Fruit fly (Drosophila melanogaster) whole organism, pupa: ENCODE results near the gene CG31867.
A peak's percentile ranks its signal among the peaks of the same experiment; 100 is the strongest.

Source experiments
- CG10348 ChIP-seq: fragments of 200-800 bp; sonication (Bioruptor generic); IDR thresholded peaks from 2 replicates; pipeline ENCODE4 v1.3.6; 2022; ENCODE audit warnings: missing biosample characterization, missing genetic modification characterization
- CG12605 ChIP-seq: fragments of 200-800 bp; sonication (Bioruptor generic); IDR thresholded peaks from 2 replicates; pipeline ENCODE4 v1.3.6; 2022; ENCODE audit warnings: missing biosample characterization, missing genetic modification characterization
- CG13204 ChIP-seq: fragments of 200-800 bp; sonication (Bioruptor generic); optimal IDR thresholded peaks from 2 replicates; lab custom pipeline; 2018; ENCODE audit warnings: missing biosample characterization, mild to moderate bottlenecking, missing genetic modification characterization, moderate library complexity
- CG14655 ChIP-seq: fragments of 200-800 bp; sonication (Bioruptor generic); optimal IDR thresholded peaks from 3 replicates; lab custom pipeline; 2017; ENCODE audit warnings: mild to moderate bottlenecking, missing biosample characterization, missing genetic modification reagents, missing genetic modification characterization
- CG15710 ChIP-seq: fragments of 200-800 bp; sonication (Bioruptor generic); optimal IDR thresholded peaks from 2 replicates; lab custom pipeline; 2018; ENCODE audit warnings: missing biosample characterization, mild to moderate bottlenecking, missing genetic modification characterization, moderate library complexity
- CG17806 ChIP-seq: fragments of 200-800 bp; sonication (Bioruptor generic); optimal IDR thresholded peaks from 2 replicates; lab custom pipeline; 2018; ENCODE audit warnings: missing biosample characterization, mild to moderate bottlenecking, missing genetic modification characterization, moderate library complexity
- CG32121 ChIP-seq: fragments of 200-800 bp; sonication (Bioruptor generic); IDR thresholded peaks from 2 replicates; pipeline ENCODE4 v1.3.6; 2022; ENCODE audit warnings: missing biosample characterization, missing genetic modification characterization
- CG34367 ChIP-seq: fragments of 200-800 bp; sonication (Bioruptor generic); optimal IDR thresholded peaks from 2 replicates; lab custom pipeline; 2018; ENCODE audit warnings: missing biosample characterization, mild to moderate bottlenecking, missing genetic modification characterization
- CG4496 ChIP-seq: fragments of 200-800 bp; sonication (Bioruptor generic); IDR thresholded peaks from 3 replicates; pipeline ENCODE4 v1.3.6; 2022; ENCODE audit warnings: missing biosample characterization, missing genetic modification characterization
- CG8159 ChIP-seq: fragments of 200-800 bp; sonication (Bioruptor generic); optimal IDR thresholded peaks from 3 replicates; lab custom pipeline; 2018; ENCODE audit warnings: missing biosample characterization, mild to moderate bottlenecking, missing genetic modification characterization, moderate library complexity
- CG8301 ChIP-seq: fragments of 200-800 bp; sonication (Bioruptor generic); optimal IDR thresholded peaks from 2 replicates; lab custom pipeline; 2018; ENCODE audit warnings: missing biosample characterization, mild to moderate bottlenecking, missing genetic modification characterization
- CG9948 ChIP-seq: fragments of 200-800 bp; sonication (Bioruptor generic); optimal IDR thresholded peaks from 2 replicates; lab custom pipeline; 2018; ENCODE audit warnings: missing biosample characterization, mild to moderate bottlenecking, missing genetic modification characterization, moderate library complexity
- D1 ChIP-seq: fragments of 200-800 bp; sonication (Bioruptor generic); optimal IDR thresholded peaks from 2 replicates; lab custom pipeline; 2018; ENCODE audit warnings: missing biosample characterization, mild to moderate bottlenecking, missing genetic modification characterization, moderate library complexity
- EcR ChIP-seq: fragments of 200-800 bp; sonication (Bioruptor generic); optimal IDR thresholded peaks from 3 replicates; lab custom pipeline; 2019; ENCODE audit warnings: missing biosample characterization, missing genetic modification characterization, mild to moderate bottlenecking, moderate library complexity, missing genetic modification reagents
- Ets98B ChIP-seq: fragments of 200-800 bp; sonication (Bioruptor generic); IDR thresholded peaks from 2 replicates; pipeline ENCODE4 v1.3.6; 2022; ENCODE audit warnings: missing biosample characterization, missing genetic modification characterization
- Pif1A ChIP-seq: fragments of 200-800 bp; sonication (Bioruptor generic); optimal IDR thresholded peaks from 3 replicates; lab custom pipeline; 2016; ENCODE audit warnings: missing biosample characterization, missing genetic modification characterization
- Pif1B ChIP-seq: fragments of 200-800 bp; sonication (Bioruptor generic); optimal IDR thresholded peaks from 3 replicates; lab custom pipeline; 2016; ENCODE audit warnings: missing biosample characterization, missing genetic modification characterization
- Snoo ChIP-seq: fragments of 200-800 bp; sonication (Bioruptor generic); optimal IDR thresholded peaks from 3 replicates; lab custom pipeline; 2017; ENCODE audit warnings: missing biosample characterization, mild to moderate bottlenecking, missing genetic modification characterization, inconsistent platforms
- fd96Ca ChIP-seq: fragments of 200-800 bp; sonication (Bioruptor generic); IDR thresholded peaks from 3 replicates; pipeline ENCODE4 v1.3.6; 2022; ENCODE audit warnings: missing biosample characterization, missing genetic modification characterization
- gl ChIP-seq: fragments of 200-800 bp; sonication (Bioruptor generic); optimal IDR thresholded peaks from 2 replicates; lab custom pipeline; 2018; ENCODE audit warnings: missing biosample characterization, mild to moderate bottlenecking, missing genetic modification characterization
- rn ChIP-seq: fragments of 200-800 bp; sonication (Bioruptor generic); IDR thresholded peaks from 2 replicates; pipeline ENCODE4 v1.3.6; 2022; ENCODE audit warnings: missing biosample characterization, missing genetic modification characterization

Gene CG31867

dm6 chr2L:11145317-11145716, at the start of gene CG31867:
CG31867 (minus strand) TSS chr2L:11145417.
- TF ChIP-seq CG34367 (tag; lab: Kevin White, UChicago) (no peak), CG8301 (tag; lab: Kevin White, UChicago) (no peak), Pif1B (GFP tag; lab: Kevin White, UChicago) (no peak), EcR (GFP tag; lab: Kevin White, UChicago) (no peak), rn (GFP tag; lab: Robert Waterston, UW) (no peak), CG32121 (no peak), CG4496 (no peak), CG14655 (GFP tag; lab: Kevin White, UChicago) (no peak), D1 (tag; lab: Kevin White, UChicago) (no peak), Snoo (tag; lab: Kevin White, UChicago) (no peak), CG12605 (no peak)
- TF ChIP-seq, all 21 proteins: peak for 0

- TF ChIP-seq fd96Ca, result peak; percentile 27; the same call in 1 of the 3 replicates
- TF ChIP-seq CG4496, result no peak
- TF ChIP-seq CG32121, result 0 out of 2 replicates have a peak, but pooled peaks have one; percentile 23
- TF ChIP-seq Ets98B, result peak; percentile 27; the same call in 1 of the 2 replicates
- no peak for TF ChIP-seq Snoo (tag; lab: Kevin White, UChicago)
- no peak for TF ChIP-seq gl (tag; lab: Kevin White, UChicago)
- TF ChIP-seq Pif1B (GFP tag; lab: Kevin White, UChicago), result no peak
- TF ChIP-seq EcR (GFP tag; lab: Kevin White, UChicago), result no peak
- TF ChIP-seq Pif1A (GFP tag; lab: Kevin White, UChicago), result no peak
These were observed 47.5 kb upstream of the CG31867 start for dm6 chr2L:11192691-11193090.

dm6 chr2L:11190165-11190564, 44.9 kb upstream of the CG31867 start:
- TF ChIP-seq CG12605 (no peak), D1 (tag; lab: Kevin White, UChicago) (no peak), Pif1A (GFP tag; lab: Kevin White, UChicago) (no peak), CG10348 (no peak)
- TF ChIP-seq, all 21 proteins: peak for 0

- TF ChIP-seq CG12605, result no peak
- TF ChIP-seq CG17806 (tag; lab: Kevin White, UChicago), result peak; percentile 47
- TF ChIP-seq CG15710, result peak; percentile 64
- peak; percentile 44 for TF ChIP-seq CG34367 (tag; lab: Kevin White, UChicago)
- no peak for TF ChIP-seq CG8301 (tag; lab: Kevin White, UChicago)
- TF ChIP-seq CG9948 (tag; lab: Kevin White, UChicago), result peak; percentile 47
- TF ChIP-seq Snoo (tag; lab: Kevin White, UChicago), result peak; percentile 32
- peak; percentile 48 for TF ChIP-seq CG8159 (tag; lab: Kevin White, UChicago)
- TF ChIP-seq, all 21 proteins: peak for 6
These were observed 43.9 kb upstream of the CG31867 start for dm6 chr2L:11189116-11189449.

dm6 chr2L:11188395-11189115, 43.3 kb upstream of the CG31867 start:
- TF ChIP-seq CG14655 (GFP tag; lab: Kevin White, UChicago) (peak; percentile 6), fd96Ca (no peak)

dm6 chr2L:11184144-11184543, 38.9 kb upstream of the CG31867 start:
- TF ChIP-seq CG15710 (peak; percentile 92), CG9948 (tag; lab: Kevin White, UChicago) (peak; percentile 94), gl (tag; lab: Kevin White, UChicago) (peak; percentile 82), CG14655 (GFP tag; lab: Kevin White, UChicago) (peak; percentile 91), CG17806 (tag; lab: Kevin White, UChicago) (peak; percentile 93), Snoo (tag; lab: Kevin White, UChicago) (peak; percentile 70), Ets98B (peak; percentile 87), fd96Ca (peak; percentile 79; the same call in 2 of the 3 replicates), CG8301 (tag; lab: Kevin White, UChicago) (peak; percentile 93), EcR (GFP tag; lab: Kevin White, UChicago) (no peak), CG8159 (tag; lab: Kevin White, UChicago) (peak; percentile 90), rn (GFP tag; lab: Robert Waterston, UW) (peak; percentile 74; the same call in 1 of the 2 replicates), Pif1A (GFP tag; lab: Kevin White, UChicago) (peak; percentile 89), CG13204 (GFP tag; lab: Kevin White, UChicago) (peak; percentile 61), CG34367 (tag; lab: Kevin White, UChicago) (peak; percentile 92), Pif1B (GFP tag; lab: Kevin White, UChicago) (peak; percentile 87), CG10348 (no peak), CG4496 (peak; percentile 86), D1 (tag; lab: Kevin White, UChicago) (peak; percentile 79), CG12605 (peak; percentile 85), CG32121 (peak; percentile 65)
